Worm (Caenorhabditis elegans) whole organism, L4 larva: ENCODE results near the gene snf-11.

Source experiments
- ama-1 ChIP-seq: fragments of 150-350 bp; optimal IDR thresholded peaks from 2 replicates; lab custom pipeline; 2014; ENCODE audit warnings: inconsistent platforms, mixed read lengths
- ceh-28 ChIP-seq: fragments of 150-350 bp; optimal IDR thresholded peaks from 2 replicates; lab custom pipeline; 2014; ENCODE audit warnings: missing biosample characterization, missing genetic modification reagents, missing genetic modification characterization
- ceh-82 ChIP-seq: sonication (generic microtip); optimal IDR thresholded peaks from 2 replicates; lab custom pipeline; 2017; ENCODE audit warnings: missing biosample characterization, missing genetic modification characterization
- ctbp-1 ChIP-seq: fragments of 200-800 bp; sonication (Bioruptor generic); IDR thresholded peaks from 2 replicates; pipeline ENCODE4 v1.3.6; 2022; ENCODE audit warnings: missing genetic modification reagents, missing genetic modification characterization, missing compliant biosample characterization
- daf-16 ChIP-seq, 3 experiments: sonication (generic microtip); optimal IDR thresholded peaks; 2 replicates each; lab custom pipeline; 2016 to 2017; ENCODE audit warnings: missing genetic modification characterization in 3 of 3, missing genetic modification reagents in 3 of 3, mild to moderate bottlenecking in 2 of 3, missing compliant biosample characterization in 2 of 3, missing biosample characterization in 1 of 3, moderate library complexity in 1 of 3
- dpl-1 ChIP-seq: fragments of 150-350 bp; optimal IDR thresholded peaks from 2 replicates; lab custom pipeline; 2014; ENCODE audit warnings: missing biosample characterization, missing genetic modification reagents, missing genetic modification characterization
- fkh-10 ChIP-seq: fragments of 150-350 bp; optimal IDR thresholded peaks from 2 replicates; lab custom pipeline; 2014; ENCODE audit warnings: missing biosample characterization, missing genetic modification reagents, missing genetic modification characterization
- lir-3 ChIP-seq: sonication (generic microtip); optimal IDR thresholded peaks from 2 replicates; lab custom pipeline; 2016; ENCODE audit warnings: mild to moderate bottlenecking, missing genetic modification characterization, missing compliant biosample characterization
- mep-1 ChIP-seq: fragments of 150-350 bp; sonication (generic microtip); optimal IDR thresholded peaks from 3 replicates; lab custom pipeline; 2014; ENCODE audit warnings: missing biosample characterization, missing genetic modification characterization
- nhr-237 ChIP-seq: sonication (generic microtip); optimal IDR thresholded peaks from 2 replicates; lab custom pipeline; 2017; ENCODE audit warnings: missing biosample characterization, missing genetic modification characterization
- nhr-76 ChIP-seq: fragments of 150-350 bp; optimal IDR thresholded peaks from 2 replicates; lab custom pipeline; 2014; ENCODE audit warnings: missing biosample characterization, missing genetic modification characterization
- rbr-2 ChIP-seq: sonication (generic microtip); optimal IDR thresholded peaks from 2 replicates; lab custom pipeline; 2016; ENCODE audit warnings: missing genotype, missing genetic modification characterization, missing compliant biosample characterization
- tra-1 ChIP-seq: fragments of 200-800 bp; sonication (Bioruptor generic); IDR thresholded peaks from 2 replicates; pipeline ENCODE4 v1.3.6; 2022; ENCODE audit warnings: missing genetic modification reagents, missing genetic modification characterization, missing compliant biosample characterization
- unc-62 ChIP-seq, 3 experiments: fragments of 150-350 bp in 1 of 3; sonication (generic microtip); optimal IDR thresholded peaks in 2 of 3; peaks in 1 of 3; 1 replicate in 1 of 3; 2 replicates in 2 of 3; lab custom pipeline; 2014 to 2017; ENCODE audit warnings: missing biosample characterization in 3 of 3, missing genetic modification characterization in 3 of 3, missing genetic modification reagents in 3 of 3, missing genotype in 1 of 3

- TF ChIP-seq nhr-237: no peak
- no peak for TF ChIP-seq rbr-2 (tag; lab: Kevin White, UChicago)
- no peak for TF ChIP-seq tra-1 (GFP tag; lab: Robert Waterston, UW)
- no peak for TF ChIP-seq daf-16 (GFP tag; optimal IDR thresholded peaks at IDR 0.05; lab: Kevin White, UChicago)
- TF ChIP-seq daf-16 (tag; optimal IDR thresholded peaks at IDR 0.05; lab: Kevin White, UChicago): no peak
- no peak for TF ChIP-seq dpl-1 (GFP tag; lab: Kevin White, UChicago)
- no peak for TF ChIP-seq ama-1 (lab: Kevin White, UChicago)
- no peak for TF ChIP-seq fkh-10 (GFP tag; lab: Kevin White, UChicago)
- no peak for TF ChIP-seq ceh-28 (tag; lab: Kevin White, UChicago)
- TF ChIP-seq ctbp-1: no peak
- TF ChIP-seq unc-62 (GFP tag; optimal IDR thresholded peaks at IDR 0.05 in 1 of 2; lab: Kevin White, UChicago): no peak
- TF ChIP-seq unc-62 (tag; optimal IDR thresholded peaks at IDR 0.05; lab: Kevin White, UChicago): no peak
- no peak for TF ChIP-seq ceh-82 (tag; lab: Kevin White, UChicago)
- TF ChIP-seq mep-1 (tag; lab: Kevin White, UChicago): no peak
- TF ChIP-seq lir-3 (tag; lab: Kevin White, UChicago): no peak
- no peak for TF ChIP-seq nhr-76 (tag; lab: Kevin White, UChicago)
Observed at ce11 chrV:11304200-11304599, 4.0 kb downstream of the snf-11 start.
